Worm (Caenorhabditis elegans) whole organism, L2 larva: ENCODE measurements around the gene srh-23.

ENCODE experiments used
- R02D3.7 ChIP-seq: fragments of 150-350 bp; optimal IDR thresholded peaks from 2 replicates; lab custom pipeline; 2014; ENCODE audit warnings: missing biosample characterization, missing genetic modification characterization
- Y55F3AM.14 ChIP-seq: fragments of 200-800 bp; sonication (Bioruptor generic); optimal IDR thresholded peaks from 2 replicates; lab custom pipeline; 2018; ENCODE audit warnings: mild to moderate bottlenecking, missing genetic modification characterization, missing compliant biosample characterization
- alr-1 ChIP-seq: fragments of 150-350 bp; optimal IDR thresholded peaks from 2 replicates; lab custom pipeline; 2014; ENCODE audit warnings: missing biosample characterization, missing genetic modification characterization
- aly-2 ChIP-seq: fragments of 150-350 bp; optimal IDR thresholded peaks from 2 replicates; lab custom pipeline; 2014; ENCODE audit warnings: missing biosample characterization, missing genetic modification characterization
- ama-1 ChIP-seq: fragments of 150-350 bp; optimal IDR thresholded peaks from 2 replicates; lab custom pipeline; 2018; ENCODE audit warnings: inconsistent platforms
- ceh-16 ChIP-seq: fragments of 150-350 bp; optimal IDR thresholded peaks from 2 replicates; lab custom pipeline; 2014; ENCODE audit warnings: missing biosample characterization, missing genetic modification characterization
- ceh-82 ChIP-seq: fragments of 150-350 bp; optimal IDR thresholded peaks from 2 replicates; lab custom pipeline; 2014; ENCODE audit warnings: missing biosample characterization, missing genetic modification characterization
- crh-2 ChIP-seq: sonication (generic microtip); optimal IDR thresholded peaks from 2 replicates; lab custom pipeline; 2017; ENCODE audit warnings: missing biosample characterization, missing genetic modification characterization
- dmd-4 ChIP-seq: sonication (generic microtip); optimal IDR thresholded peaks from 2 replicates; lab custom pipeline; 2017; ENCODE audit warnings: missing biosample characterization, missing genetic modification characterization
- egl-27 ChIP-seq: sonication (generic microtip); optimal IDR thresholded peaks from 3 replicates; lab custom pipeline; 2017; ENCODE audit warnings: missing biosample characterization, missing genetic modification reagents, missing genetic modification characterization
- elt-3 ChIP-seq: sonication (generic microtip); optimal IDR thresholded peaks from 2 replicates; lab custom pipeline; 2017; ENCODE audit warnings: missing biosample characterization, missing genetic modification characterization
- fos-1 ChIP-seq: fragments of 150-350 bp; optimal IDR thresholded peaks from 2 replicates; lab custom pipeline; 2014; ENCODE audit warnings: missing biosample characterization, missing genetic modification characterization
- lin-11 ChIP-seq: fragments of 150-350 bp; sonication (generic microtip); optimal IDR thresholded peaks from 2 replicates; lab custom pipeline; 2014; ENCODE audit warnings: missing biosample characterization, missing genetic modification characterization, inconsistent platforms, mixed read lengths
- lin-13 ChIP-seq: fragments of 150-350 bp; optimal IDR thresholded peaks from 2 replicates; lab custom pipeline; 2014; ENCODE audit warnings: missing biosample characterization, missing genetic modification reagents, missing genetic modification characterization
- lin-39 ChIP-seq: fragments of 150-350 bp; optimal IDR thresholded peaks from 2 replicates; lab custom pipeline; 2014; ENCODE audit warnings: missing biosample characterization, missing genetic modification reagents, missing genetic modification characterization
- mab-5 ChIP-seq: fragments of 150-350 bp; optimal IDR thresholded peaks from 2 replicates; lab custom pipeline; 2014; ENCODE audit warnings: missing biosample characterization, missing genetic modification characterization
- mbf-1 ChIP-seq: sonication (generic microtip); optimal IDR thresholded peaks from 2 replicates; lab custom pipeline; 2017; ENCODE audit warnings: missing biosample characterization, missing genetic modification characterization
- mdl-1 ChIP-seq, 2 experiments: fragments of 150-350 bp in 1 of 2; sonication (generic microtip) in 1 of 2; optimal IDR thresholded peaks; 2 replicates each; lab custom pipeline; 2017; ENCODE audit warnings: missing biosample characterization in 2 of 2, missing genetic modification characterization in 2 of 2
- nhr-10 ChIP-seq: sonication (generic microtip); optimal IDR thresholded peaks from 2 replicates; lab custom pipeline; 2017; ENCODE audit warnings: missing biosample characterization, missing genetic modification characterization
- nhr-11 ChIP-seq: fragments of 150-350 bp; optimal IDR thresholded peaks from 2 replicates; lab custom pipeline; 2014; ENCODE audit warnings: missing biosample characterization, missing genetic modification characterization
- nhr-12 ChIP-seq: fragments of 150-350 bp; optimal IDR thresholded peaks from 2 replicates; lab custom pipeline; 2014; ENCODE audit warnings: missing biosample characterization, missing genetic modification characterization
- nhr-21 ChIP-seq: fragments of 150-350 bp; optimal IDR thresholded peaks from 2 replicates; lab custom pipeline; 2014; ENCODE audit warnings: missing biosample characterization, missing genetic modification characterization
- nhr-25 ChIP-seq: fragments of 150-350 bp; sonication (generic microtip); optimal IDR thresholded peaks from 3 replicates; lab custom pipeline; 2014; ENCODE audit warnings: missing biosample characterization, missing genetic modification characterization
- nhr-77 ChIP-seq: fragments of 150-350 bp; optimal IDR thresholded peaks from 2 replicates; lab custom pipeline; 2014; ENCODE audit warnings: missing biosample characterization, missing genetic modification characterization
- peb-1 ChIP-seq: fragments of 150-350 bp; optimal IDR thresholded peaks from 2 replicates; lab custom pipeline; 2014; ENCODE audit warnings: missing biosample characterization, missing genetic modification characterization
- skn-1 ChIP-seq: sonication (generic microtip); optimal IDR thresholded peaks from 2 replicates; lab custom pipeline; 2017; ENCODE audit warnings: missing biosample characterization, missing genetic modification characterization
- sma-3 ChIP-seq: sonication (generic microtip); optimal IDR thresholded peaks from 2 replicates; lab custom pipeline; 2016; ENCODE audit warnings: missing genetic modification reagents, missing genetic modification characterization, missing compliant biosample characterization
- snpc-4 ChIP-seq: fragments of 150-350 bp; optimal IDR thresholded peaks from 2 replicates; lab custom pipeline; 2014; ENCODE audit warnings: missing biosample characterization, missing genetic modification characterization
- unc-55 ChIP-seq: fragments of 150-350 bp; sonication (generic microtip); optimal IDR thresholded peaks from 3 replicates; lab custom pipeline; 2014; ENCODE audit warnings: missing biosample characterization, missing genetic modification reagents, missing genetic modification characterization
- unc-62 ChIP-seq: fragments of 150-350 bp; optimal IDR thresholded peaks from 2 replicates; lab custom pipeline; 2014; ENCODE audit warnings: missing biosample characterization, missing genetic modification reagents, missing genetic modification characterization
- zag-1 ChIP-seq: fragments of 150-350 bp; optimal IDR thresholded peaks from 2 replicates; lab custom pipeline; 2014; ENCODE audit warnings: missing biosample characterization, missing genetic modification characterization
- ztf-1 ChIP-seq: fragments of 200-800 bp; sonication (Bioruptor generic); conservative IDR thresholded peaks from 2 replicates; pipeline ENCODE4 v1.3.6; 2022; ENCODE audit warnings: missing genetic modification characterization, missing compliant biosample characterization
- ztf-11 ChIP-seq: sonication (generic microtip); optimal IDR thresholded peaks from 2 replicates; lab custom pipeline; 2017; ENCODE audit warnings: missing biosample characterization, missing genetic modification characterization
- ztf-4 ChIP-seq: fragments of 150-350 bp; optimal IDR thresholded peaks from 2 replicates; lab custom pipeline; 2014; ENCODE audit warnings: missing biosample characterization, missing genetic modification characterization

The srh-23 gene

ce11 chrV:4934406-4934805, 13.5 kb downstream of the srh-23 start, which contains the start of gene catp-2:
TSS of gene catp-2 (plus strand) at chrV:4934706.
- TF ChIP-seq ceh-16, result no peak
- no peak for TF ChIP-seq nhr-77 (tag; lab: Kevin White, UChicago)
- no peak for TF ChIP-seq sma-3 (GFP tag; lab: Kevin White, UChicago)
- no peak for TF ChIP-seq alr-1 (tag; lab: Kevin White, UChicago)
- no peak for TF ChIP-seq lin-39
- TF ChIP-seq unc-62, result no peak
- TF ChIP-seq mdl-1 (tag; optimal IDR thresholded peaks at IDR 0.05; lab: Kevin White, UChicago), result no peak
- TF ChIP-seq skn-1 (tag; lab: Kevin White, UChicago), result no peak
- TF ChIP-seq nhr-12 (tag; lab: Kevin White, UChicago), result no peak
- TF ChIP-seq peb-1, result no peak
- TF ChIP-seq Y55F3AM.14 (GFP tag; lab: Kevin White, UChicago), result no peak
- TF ChIP-seq ztf-1 (GFP tag; lab: Robert Waterston, UW), result no peak
- no peak for TF ChIP-seq ama-1 (lab: Kevin White, UChicago)
- TF ChIP-seq unc-55 (GFP tag; lab: Kevin White, UChicago), result no peak
- TF ChIP-seq lin-13 (GFP tag; lab: Kevin White, UChicago), result no peak
- TF ChIP-seq snpc-4 (tag; lab: Kevin White, UChicago), result no peak
- no peak for TF ChIP-seq ztf-11 (tag; lab: Kevin White, UChicago)
- TF ChIP-seq nhr-10 (tag; lab: Kevin White, UChicago), result no peak

- TF ChIP-seq crh-2 (tag; lab: Kevin White, UChicago) (no peak), fos-1 (peak; percentile 30)
Measured at ce11 chrV:4935096-4935495, 14.2 kb downstream of the srh-23 start.

ce11 chrV:4937337-4937736, 16.4 kb downstream of the srh-23 start:
- TF ChIP-seq ceh-82 (tag; lab: Kevin White, UChicago) (no peak), nhr-10 (tag; lab: Kevin White, UChicago) (no peak), dmd-4 (tag; lab: Kevin White, UChicago) (no peak), aly-2 (tag; lab: Kevin White, UChicago) (no peak), unc-55 (GFP tag; lab: Kevin White, UChicago) (no peak), nhr-77 (tag; lab: Kevin White, UChicago) (no peak), Y55F3AM.14 (GFP tag; lab: Kevin White, UChicago) (no peak), nhr-21 (tag; lab: Kevin White, UChicago) (no peak), nhr-25 (no peak), ztf-4 (tag; lab: Kevin White, UChicago) (no peak), elt-3 (no peak), ztf-11 (tag; lab: Kevin White, UChicago) (no peak)

ce11 chrV:4944219-4944618, 23.3 kb downstream of the srh-23 start, which contains the start of gene str-211:
TSS of gene str-211 (minus strand) at chrV:4944319.
- TF ChIP-seq ceh-16 (no peak), lin-11 (tag; lab: Kevin White, UChicago) (no peak), sma-3 (GFP tag; lab: Kevin White, UChicago) (no peak), zag-1 (no peak), unc-55 (GFP tag; lab: Kevin White, UChicago) (no peak), mab-5 (tag; lab: Kevin White, UChicago) (no peak)

ce11 chrV:4948635-4949034, 27.7 kb downstream of the srh-23 start, which contains the start of gene str-209:
TSS of gene str-209 (plus strand) at chrV:4948935.
- TF ChIP-seq R02D3.7 (tag; lab: Kevin White, UChicago) (no peak), nhr-11 (no peak), nhr-21 (tag; lab: Kevin White, UChicago) (no peak), egl-27 (tag; lab: Kevin White, UChicago) (no peak), nhr-25 (no peak), mbf-1 (tag; lab: Kevin White, UChicago) (no peak)

- no peak for TF ChIP-seq zag-1
Measured at ce11 chrV:4951434-4951833, 30.5 kb downstream of the srh-23 start, which contains the start of gene str-207. TSS of gene str-207 (plus strand) at chrV:4951734.
